Fruit fly (Drosophila melanogaster): Measurements from ENCODE around the gene Sgsf.

dm6 chr3R:12365264-12365840, 23.9 kb downstream of the Sgsf start, which contains the start of gene GstD10:
- TF ChIP-seq CG8301 (tag; optimal IDR thresholded peaks at IDR 0.05) (no peak), CG14655 (GFP tag; optimal IDR thresholded peaks at IDR 0.05) (no peak), EcR (GFP tag; optimal IDR thresholded peaks at IDR 0.05) (no peak)

Measured in whole organism, pupa.